Worm (Caenorhabditis elegans): Measurements from ENCODE around the gene oac-49.

- no peak for TF ChIP-seq hsf-1 (GFP tag; IDR thresholded peaks at IDR 0.05)
- no peak for TF ChIP-seq xnd-1 (tag; optimal IDR thresholded peaks at IDR 0.05)
- no peak for TF ChIP-seq Y53G8AR.9 (GFP tag; conservative IDR thresholded peaks at IDR 0.05)
- no peak for TF ChIP-seq nhr-90 (tag; optimal IDR thresholded peaks at IDR 0.05)
- TF ChIP-seq atf-7 (tag; optimal IDR thresholded peaks at IDR 0.05): no peak
- no peak for TF ChIP-seq K11D2.4 (GFP tag; IDR thresholded peaks at IDR 0.05)
- TF ChIP-seq lsy-27 (tag; optimal IDR thresholded peaks at IDR 0.05; ENCODE audit: borderline replicate concordance, insufficient read depth): no peak
- no peak for TF ChIP-seq ztf-18 (tag; optimal IDR thresholded peaks at IDR 0.05)
- no peak for TF ChIP-seq pbrm-1 (GFP tag; IDR thresholded peaks at IDR 0.05)
- no peak for TF ChIP-seq fkh-3 (tag; optimal IDR thresholded peaks at IDR 0.05)
- TF ChIP-seq nfyb-1 (GFP tag; IDR thresholded peaks at IDR 0.05): no peak
- no peak for TF ChIP-seq pha-4 (tag; optimal IDR thresholded peaks at IDR 0.05)
Measured at ce11 chrV:19240129-19240528, 22.4 kb downstream of the oac-49 start, which contains the start of the genes fbxb-115 and fbxb-1.

Data from whole organism, young adult.